Worm (Caenorhabditis elegans): ENCODE data around the gene nhr-61.

ce11 chrII:14814894-14815568 is 3.3 kb downstream of the nhr-61 start, which contains the start of gene W01D2.1:
- TF ChIP-seq flt-1 (GFP tag; IDR thresholded peaks at IDR 0.05): no peak
- no peak for TF ChIP-seq cog-1 (tag; optimal IDR thresholded peaks at IDR 0.05)
- no peak for TF ChIP-seq ref-1 (GFP tag; conservative IDR thresholded peaks at IDR 0.05)
- TF ChIP-seq med-1 (GFP tag; optimal IDR thresholded peaks at IDR 0.05; ENCODE audit: insufficient read depth): no peak
- no peak for TF ChIP-seq tab-1 (GFP tag; IDR thresholded peaks at IDR 0.05)
- TF ChIP-seq ztf-23 (GFP tag; IDR thresholded peaks at IDR 0.05): no peak
- TF ChIP-seq ztf-29 (GFP tag; IDR thresholded peaks at IDR 0.05): no peak
